Worm (Caenorhabditis elegans): Measurements from ENCODE around the gene F09E5.14.

ce11 chrII:5326024-5326627, 18.5 kb downstream of the F09E5.14 start:
- TF ChIP-seq ceh-28 (tag; optimal IDR thresholded peaks at IDR 0.05) (no peak), sdz-12 (GFP tag; optimal IDR thresholded peaks at IDR 0.05) (no peak), ZK546.5 (tag; optimal IDR thresholded peaks at IDR 0.05) (no peak), nhr-77 (tag; optimal IDR thresholded peaks at IDR 0.05) (peak; percentile 40), ztf-11 (tag; optimal IDR thresholded peaks at IDR 0.05) (no peak), nhr-6 (tag; optimal IDR thresholded peaks at IDR 0.05) (peak; percentile 13), pqm-1 (tag; optimal IDR thresholded peaks at IDR 0.05) (no peak), nhr-102 (tag; optimal IDR thresholded peaks at IDR 0.05) (no peak), nhr-48 (tag; optimal IDR thresholded peaks at IDR 0.05) (peak; percentile 54), mxl-2 (GFP tag; conservative IDR thresholded peaks at IDR 0.05) (no peak)

All from whole organism, L4 larva.